Worm (Caenorhabditis elegans) whole organism, early embryonic: ENCODE data around the gene Y47D7A.11.

Source experiments
- ama-1 ChIP-seq: fragments of 150-350 bp; optimal IDR thresholded peaks from 2 replicates; lab custom pipeline; 2014
- ceh-13 ChIP-seq: fragments of 200-800 bp; sonication (Bioruptor generic); optimal IDR thresholded peaks from 2 replicates; lab custom pipeline; 2018; ENCODE audit warnings: mild to moderate bottlenecking, missing genetic modification characterization, missing compliant biosample characterization
- sea-1 ChIP-seq: fragments of 200-800 bp; sonication (Bioruptor generic); conservative IDR thresholded peaks from 2 replicates; pipeline ENCODE4 v1.3.6; 2022; ENCODE audit warnings: missing genetic modification characterization, missing compliant biosample characterization
- tbx-11 ChIP-seq: fragments of 200-800 bp; sonication (Bioruptor generic); IDR thresholded peaks from 2 replicates; pipeline ENCODE4 v1.3.6; 2022; ENCODE audit warnings: missing genetic modification characterization, missing compliant biosample characterization
- tbx-37 ChIP-seq: fragments of 200-800 bp; sonication (Bioruptor generic); conservative IDR thresholded peaks from 2 replicates; pipeline ENCODE4 v1.3.6; 2022; ENCODE audit warnings: missing genetic modification reagents, missing genetic modification characterization, missing compliant biosample characterization

DNA sequence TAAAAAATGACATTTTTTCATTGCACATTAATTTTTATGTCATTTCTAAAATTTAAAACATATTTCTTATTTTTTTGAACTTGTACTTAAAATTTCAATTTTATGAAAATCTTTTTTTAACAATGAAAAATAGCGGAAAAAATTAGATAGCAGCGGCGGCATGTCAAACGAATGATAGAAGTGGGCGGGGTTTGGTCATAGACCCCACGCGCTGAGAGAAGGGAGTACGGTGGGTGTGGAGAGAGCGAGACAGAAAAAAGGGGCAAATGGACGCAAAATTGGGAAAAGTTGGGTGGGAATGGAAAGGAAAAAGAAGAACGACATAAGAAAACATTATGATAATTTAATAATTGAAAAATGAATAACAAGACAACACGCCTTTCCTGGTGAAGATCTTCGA, 40.2 kb downstream of the Y47D7A.11 start:
- TF ChIP-seq ama-1 (lab: Kevin White, UChicago) (no peak), sea-1 (GFP tag; lab: Robert Waterston, UW) (no peak), ceh-13 (GFP tag; lab: Kevin White, UChicago) (no peak), tbx-37 (GFP tag; lab: Robert Waterston, UW) (no peak), tbx-11 (GFP tag; lab: Robert Waterston, UW) (no peak)
